Worm (Caenorhabditis elegans): ENCODE data around the gene srh-217.

The srh-217 gene

ce11 chrV:20233743-20234142 is 38.4 kb upstream of the srh-217 start, which contains the start of gene Y113G7B.15:
Gene Y113G7B.15 (minus strand): TSS chrV:20233843.
- TF ChIP-seq K09A11.1 (tag; optimal IDR thresholded peaks at IDR 0.05; ENCODE audit: insufficient read depth) (no peak), pros-1 (tag; optimal IDR thresholded peaks at IDR 0.05) (no peak), pax-1 (tag; optimal IDR thresholded peaks at IDR 0.05) (no peak), ceh-6 (GFP tag; optimal IDR thresholded peaks at IDR 0.05) (no peak), C38D4.7 (GFP tag; optimal IDR thresholded peaks at IDR 0.05) (no peak), unc-42 (tag; optimal IDR thresholded peaks at IDR 0.05) (no peak), C08G9.2 (tag; optimal IDR thresholded peaks at IDR 0.05) (no peak), nhr-232 (tag; optimal IDR thresholded peaks at IDR 0.05) (no peak), mec-3 (tag; optimal IDR thresholded peaks at IDR 0.05; ENCODE audit: borderline replicate concordance) (no peak), fkh-10 (GFP tag; optimal IDR thresholded peaks at IDR 0.05) (no peak), unc-86 (tag; optimal IDR thresholded peaks at IDR 0.05) (no peak), zip-5 (tag; optimal IDR thresholded peaks at IDR 0.05) (no peak), elt-2 (tag; optimal IDR thresholded peaks at IDR 0.05) (no peak), odd-2 (tag; optimal IDR thresholded peaks at IDR 0.05) (no peak), ceh-24 (tag; optimal IDR thresholded peaks at IDR 0.05) (no peak), syd-9 (tag; optimal IDR thresholded peaks at IDR 0.05) (no peak), ceh-34 (tag; optimal IDR thresholded peaks at IDR 0.05) (no peak), K02D7.2 (tag; optimal IDR thresholded peaks at IDR 0.05) (no peak), rnt-1 (tag; optimal IDR thresholded peaks at IDR 0.05) (no peak)

- TF ChIP-seq ceh-9 (tag; optimal IDR thresholded peaks at IDR 0.05) = no peak
- no peak for TF ChIP-seq ama-1 (optimal IDR thresholded peaks at IDR 0.05)
- TF ChIP-seq unc-55 (GFP tag; optimal IDR thresholded peaks at IDR 0.05) = no peak
- no peak for TF ChIP-seq elt-4 (tag; optimal IDR thresholded peaks at IDR 0.05)
- no peak for TF ChIP-seq C08G9.2 (tag; optimal IDR thresholded peaks at IDR 0.05)
- TF ChIP-seq mec-3 (tag; optimal IDR thresholded peaks at IDR 0.05; ENCODE audit: borderline replicate concordance) = no peak
- no peak for TF ChIP-seq odd-2 (tag; optimal IDR thresholded peaks at IDR 0.05)
- TF ChIP-seq hlh-13 (GFP tag; optimal IDR thresholded peaks at IDR 0.05) = no peak
- no peak for TF ChIP-seq ceh-6 (GFP tag; optimal IDR thresholded peaks at IDR 0.05)
- no peak for TF ChIP-seq pat-9 (tag; optimal IDR thresholded peaks at IDR 0.05)
- no peak for TF ChIP-seq hlh-8 (tag; optimal IDR thresholded peaks at IDR 0.05)
- TF ChIP-seq pros-1 (tag; optimal IDR thresholded peaks at IDR 0.05) = no peak
- no peak for TF ChIP-seq unc-3 (GFP tag; conservative IDR thresholded peaks at IDR 0.05)
- TF ChIP-seq unc-3 (tag; optimal IDR thresholded peaks at IDR 0.05) = no peak
- TF ChIP-seq ets-4 (tag; optimal IDR thresholded peaks at IDR 0.05) = no peak
- TF ChIP-seq sox-2 (GFP tag; IDR thresholded peaks at IDR 0.05) = no peak
- no peak for TF ChIP-seq F13H6.1 (tag; optimal IDR thresholded peaks at IDR 0.05)
- no peak for TF ChIP-seq ceh-19 (GFP tag; optimal IDR thresholded peaks at IDR 0.05)
- TF ChIP-seq ref-2 (tag; optimal IDR thresholded peaks at IDR 0.05) = no peak
- no peak for TF ChIP-seq ceh-31 (tag; optimal IDR thresholded peaks at IDR 0.05)
Measured at ce11 chrV:20225312-20225711, 30.0 kb upstream of the srh-217 start.

DNA sequence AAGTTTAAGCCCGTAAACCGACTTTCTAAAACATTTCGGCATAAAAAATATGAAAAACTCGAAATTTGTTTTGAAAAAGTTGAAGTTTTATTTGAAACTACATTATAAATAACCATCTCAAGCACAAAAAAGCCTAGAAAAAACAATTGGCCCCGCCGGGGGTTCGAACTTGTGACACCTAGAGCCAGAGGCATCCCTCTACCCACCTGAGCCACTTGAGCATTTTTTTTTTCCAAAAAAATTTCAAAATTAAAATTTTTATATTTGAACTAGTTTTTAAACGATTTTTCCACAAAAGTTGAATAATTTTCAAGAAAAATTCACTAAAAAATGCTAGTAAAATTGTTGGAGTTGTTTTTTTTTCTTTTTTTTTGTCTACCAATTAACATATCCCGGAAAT is 28.4 kb upstream of the srh-217 start:
- TF ChIP-seq F13H6.1 (tag; optimal IDR thresholded peaks at IDR 0.05) = no peak

DNA sequence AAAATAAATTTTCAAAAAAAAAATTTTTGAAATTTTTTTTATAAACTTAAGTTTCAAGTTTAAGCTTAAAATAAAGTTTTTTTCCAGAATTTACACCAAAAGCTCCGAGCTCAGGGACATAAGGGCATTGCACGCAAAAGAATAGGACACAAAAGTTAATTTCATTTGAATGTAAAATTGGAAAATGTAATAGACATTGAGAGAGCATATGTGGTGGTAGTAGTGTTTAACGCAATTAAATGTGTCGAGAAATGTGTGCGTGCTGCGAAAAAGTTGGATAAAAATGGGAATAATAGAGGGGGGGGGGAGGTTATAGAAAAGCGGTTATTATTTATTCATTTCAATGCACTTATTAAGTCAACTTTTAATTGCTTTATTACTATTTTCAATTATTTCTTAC is 25.3 kb upstream of the srh-217 start:
- peak; percentile 96 for TF ChIP-seq unc-42 (tag; optimal IDR thresholded peaks at IDR 0.05)
- no peak for TF ChIP-seq fax-1 (tag; optimal IDR thresholded peaks at IDR 0.05)

DNA sequence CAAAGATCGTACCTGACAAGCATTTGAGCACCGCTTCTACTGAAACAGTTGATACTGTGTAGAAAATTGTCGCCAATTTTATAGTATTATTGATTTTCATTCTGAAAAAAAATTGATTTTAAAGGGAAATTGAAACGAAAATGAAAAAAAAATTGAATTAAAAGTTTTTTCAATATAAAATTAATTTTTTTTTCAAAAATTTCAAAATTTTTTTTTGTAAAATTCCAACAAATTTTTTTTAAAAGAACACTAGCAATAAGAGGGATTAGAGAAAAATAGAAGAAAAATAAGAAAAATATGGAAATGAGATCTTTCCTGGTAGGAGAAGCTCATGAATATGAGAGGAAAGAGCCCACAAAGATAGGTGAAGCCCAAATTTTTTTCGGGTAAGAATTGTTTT is 19.8 kb upstream of the srh-217 start, which contains the start of gene Y113G7B.11:
Gene Y113G7B.11 (minus strand): TSS at position 101 of the 400 bp plus-strand sequence.
- TF ChIP-seq tbx-7 (tag; optimal IDR thresholded peaks at IDR 0.05) (no peak), ceh-19 (GFP tag; optimal IDR thresholded peaks at IDR 0.05) (no peak), pros-1 (tag; optimal IDR thresholded peaks at IDR 0.05) (no peak), sox-2 (GFP tag; IDR thresholded peaks at IDR 0.05) (no peak), zip-5 (tag; optimal IDR thresholded peaks at IDR 0.05) (no peak), ceh-48 (tag; optimal IDR thresholded peaks at IDR 0.05) (no peak), sox-4 (tag; optimal IDR thresholded peaks at IDR 0.05) (no peak), ceh-6 (GFP tag; optimal IDR thresholded peaks at IDR 0.05) (no peak), npax-4 (tag; optimal IDR thresholded peaks at IDR 0.05) (no peak), sdc-2 (tag; optimal IDR thresholded peaks at IDR 0.05) (no peak), eyg-1 (tag; optimal IDR thresholded peaks at IDR 0.05) (no peak), pat-9 (tag; optimal IDR thresholded peaks at IDR 0.05) (no peak), nfya-1 (tag; optimal IDR thresholded peaks at IDR 0.05) (no peak), pha-2 (tag; optimal IDR thresholded peaks at IDR 0.05) (no peak)
